Fruit fly (Drosophila melanogaster): ENCODE data around the gene Calx.

Calx gene

dm6 chr3R:20948448-20949174, 29.4 kb upstream of the Calx start, which contains the start of gene Atpalpha (continued):
- TF ChIP-seq Blimp-1 (GFP tag; optimal IDR thresholded peaks at IDR 0.05) (no peak), amos (GFP tag; IDR thresholded peaks at IDR 0.05; ENCODE audit: partially characterized antibody) (peak; percentile 96), CG10147 (GFP tag; optimal IDR thresholded peaks at IDR 0.05) (no peak), NC2β (GFP tag; optimal IDR thresholded peaks at IDR 0.05) (no peak), lola (GFP tag; optimal IDR thresholded peaks at IDR 0.05) (no peak), CG18476 (GFP tag; optimal IDR thresholded peaks at IDR 0.05) (no peak), cas (GFP tag; IDR thresholded peaks at IDR 0.05) (no peak), CG4328 (GFP tag; optimal IDR thresholded peaks at IDR 0.05) (no peak), CG13775 (GFP tag; optimal IDR thresholded peaks at IDR 0.05) (peak; percentile 18), CG9727 (GFP tag; optimal IDR thresholded peaks at IDR 0.05) (no peak), toy (GFP tag; IDR thresholded peaks at IDR 0.05) (no peak), bab2 (GFP tag; optimal IDR thresholded peaks at IDR 0.05) (no peak), ap (GFP tag; IDR thresholded peaks at IDR 0.05) (no peak), CG10209 (GFP tag; optimal IDR thresholded peaks at IDR 0.05) (no peak), pfk (GFP tag; optimal IDR thresholded peaks at IDR 0.05) (no peak), Dip2 (GFP tag; IDR thresholded peaks at IDR 0.05) (no peak), Scr (GFP tag; IDR thresholded peaks at IDR 0.05; ENCODE audit: partially characterized antibody) (peak; percentile 96), HmgD (GFP tag; optimal IDR thresholded peaks at IDR 0.05) (no peak), crp (GFP tag; optimal IDR thresholded peaks at IDR 0.05) (no peak), sqz (GFP tag; optimal IDR thresholded peaks at IDR 0.05) (no peak), peb (GFP tag; IDR thresholded peaks at IDR 0.05) (no peak), oc (tag; optimal IDR thresholded peaks at IDR 0.05) (peak; percentile 40), zfh2 (GFP tag; optimal IDR thresholded peaks at IDR 0.05) (no peak), psq (GFP tag; optimal IDR thresholded peaks at IDR 0.05) (no peak), Jarid2 (GFP tag; optimal IDR thresholded peaks at IDR 0.05) (no peak), CG14014 (GFP tag; IDR thresholded peaks at IDR 0.05) (0 out of 2 replicates have a peak, but pooled peaks have one; percentile 6), eve (GFP tag; optimal IDR thresholded peaks at IDR 0.05) (peak in 1 of 2 experiments; percentile 74), grau (tag; optimal IDR thresholded peaks at IDR 0.05) (peak; percentile 12), dan (GFP tag; IDR thresholded peaks at IDR 0.05) (no peak), wek (GFP tag; optimal IDR thresholded peaks at IDR 0.05) (no peak), CG12155 (GFP tag; optimal IDR thresholded peaks at IDR 0.05) (no peak), CG14441 (GFP tag; IDR thresholded peaks at IDR 0.05) (no peak), Nf-YA (GFP tag; IDR thresholded peaks at IDR 0.05) (no peak), CG12659 (GFP tag; optimal IDR thresholded peaks at IDR 0.05) (peak; percentile 74), zfh1 (GFP tag; IDR thresholded peaks at IDR 0.05) (no peak), CG10959 (GFP tag; IDR thresholded peaks at IDR 0.05) (no peak), gcm2 (GFP tag; optimal IDR thresholded peaks at IDR 0.05) (no peak), ATbp (GFP tag; optimal IDR thresholded peaks at IDR 0.05) (no peak), CG3065 (GFP tag; optimal IDR thresholded peaks at IDR 0.05) (no peak), zf30C (GFP tag; optimal IDR thresholded peaks at IDR 0.05) (no peak), CG7928 (GFP tag; optimal IDR thresholded peaks at IDR 0.05) (peak; percentile 84), Xbp1 (GFP tag; optimal IDR thresholded peaks at IDR 0.05) (peak; percentile 7), Adf1 (GFP tag; IDR thresholded peaks at IDR 0.05) (peak; percentile 26; the same call in 1 of the 2 replicates), GATAe (GFP tag; conservative IDR thresholded peaks at IDR 0.05) (no peak), pho (GFP tag; optimal IDR thresholded peaks at IDR 0.05) (no peak), gro (GFP tag; optimal IDR thresholded peaks at IDR 0.05) (no peak), CG4404 (GFP tag; IDR thresholded peaks at IDR 0.05) (no peak), Atf3 (GFP tag; optimal IDR thresholded peaks at IDR 0.05) (no peak), CG6654 (GFP tag; optimal IDR thresholded peaks at IDR 0.05) (no peak), dimm (GFP tag; IDR thresholded peaks at IDR 0.05) (no peak)
